Worm (Caenorhabditis elegans) whole organism, late embryonic: Measurements from ENCODE around the gene lgc-55.

Source experiments
- F13H6.1 ChIP-seq: sonication (generic microtip); optimal IDR thresholded peaks from 2 replicates; lab custom pipeline; 2016; ENCODE audit warnings: missing genetic modification characterization, missing compliant biosample characterization
- ahr-1 ChIP-seq: sonication (generic microtip); optimal IDR thresholded peaks from 2 replicates; lab custom pipeline; 2016; ENCODE audit warnings: missing genetic modification characterization, missing compliant biosample characterization
- ama-1 ChIP-seq: fragments of 150-350 bp; optimal IDR thresholded peaks from 2 replicates; lab custom pipeline; 2014
- ceh-2 ChIP-seq: sonication (generic microtip); optimal IDR thresholded peaks from 2 replicates; lab custom pipeline; 2016; ENCODE audit warnings: missing genotype, missing genetic modification characterization, missing compliant biosample characterization
- ceh-31 ChIP-seq: sonication (generic microtip); optimal IDR thresholded peaks from 2 replicates; lab custom pipeline; 2016; ENCODE audit warnings: missing genetic modification characterization, missing compliant biosample characterization
- ceh-9 ChIP-seq: sonication (generic microtip); optimal IDR thresholded peaks from 2 replicates; lab custom pipeline; 2016; ENCODE audit warnings: mild to moderate bottlenecking, missing genetic modification characterization, inconsistent platforms, missing compliant biosample characterization
- ets-4 ChIP-seq: sonication (generic microtip); optimal IDR thresholded peaks from 2 replicates; lab custom pipeline; 2016; ENCODE audit warnings: missing genetic modification characterization, missing compliant biosample characterization
- hlh-13 ChIP-seq: fragments of 200-800 bp; sonication (Bioruptor generic); optimal IDR thresholded peaks from 2 replicates; lab custom pipeline; 2018; ENCODE audit warnings: mild to moderate bottlenecking, missing genetic modification characterization, missing compliant biosample characterization
- pha-4 ChIP-seq: fragments of 150-350 bp; optimal IDR thresholded peaks from 2 replicates; lab custom pipeline; 2018; ENCODE audit warnings: missing biosample characterization, missing genetic modification reagents, missing genetic modification characterization
- pqm-1 ChIP-seq: sonication (generic microtip); optimal IDR thresholded peaks from 2 replicates; lab custom pipeline; 2016; ENCODE audit warnings: missing genetic modification characterization, missing compliant biosample characterization
- pros-1 ChIP-seq: fragments of 150-350 bp; optimal IDR thresholded peaks from 2 replicates; lab custom pipeline; 2014; ENCODE audit warnings: missing biosample characterization, missing genetic modification reagents, missing genetic modification characterization
- sdc-2 ChIP-seq: sonication (generic microtip); optimal IDR thresholded peaks from 2 replicates; lab custom pipeline; 2016; ENCODE audit warnings: missing genotype, missing genetic modification characterization, missing compliant biosample characterization
- unc-86 ChIP-seq: sonication (generic microtip); optimal IDR thresholded peaks from 2 replicates; lab custom pipeline; 2016; ENCODE audit warnings: missing genetic modification characterization, missing compliant biosample characterization

- TF ChIP-seq ama-1 (lab: Kevin White, UChicago), result no peak
- TF ChIP-seq ceh-2, result no peak
- no peak for TF ChIP-seq ets-4 (tag; lab: Kevin White, UChicago)
- TF ChIP-seq F13H6.1 (tag; lab: Kevin White, UChicago), result no peak
- no peak for TF ChIP-seq sdc-2 (tag; lab: Kevin White, UChicago)
- no peak for TF ChIP-seq ahr-1 (tag; lab: Kevin White, UChicago)
- no peak for TF ChIP-seq unc-86 (tag; lab: Kevin White, UChicago)
- TF ChIP-seq pqm-1, result no peak
- TF ChIP-seq ceh-31 (tag; lab: Kevin White, UChicago), result no peak
- TF ChIP-seq pha-4 (tag; lab: Kevin White, UChicago), result no peak
- no peak for TF ChIP-seq hlh-13 (GFP tag; lab: Kevin White, UChicago)
- TF ChIP-seq pros-1 (tag; lab: Kevin White, UChicago), result no peak
- TF ChIP-seq ceh-9, result no peak
Observed at ce11 chrV:19999789-20000188, 23.1 kb upstream of the lgc-55 start.
